Worm (Caenorhabditis elegans) whole organism, L4 larva: ENCODE measurements around the gene idhg-1.

Experiments used
- aha-1 ChIP-seq: fragments of 150-350 bp; peaks from one replicate; lab custom pipeline; 2014; ENCODE audit warnings: missing biosample characterization, missing genetic modification characterization
- ama-1 ChIP-seq: fragments of 150-350 bp; optimal IDR thresholded peaks from 2 replicates; lab custom pipeline; 2014; ENCODE audit warnings: inconsistent platforms, mixed read lengths
- ceh-82 ChIP-seq: sonication (generic microtip); optimal IDR thresholded peaks from 2 replicates; lab custom pipeline; 2017; ENCODE audit warnings: missing biosample characterization, missing genetic modification characterization
- fkh-10 ChIP-seq: fragments of 150-350 bp; optimal IDR thresholded peaks from 2 replicates; lab custom pipeline; 2014; ENCODE audit warnings: missing biosample characterization, missing genetic modification reagents, missing genetic modification characterization
- lin-13 ChIP-seq: fragments of 150-350 bp; optimal IDR thresholded peaks from 2 replicates; lab custom pipeline; 2014; ENCODE audit warnings: missing biosample characterization, missing genetic modification reagents, missing genetic modification characterization
- lin-39 ChIP-seq: fragments of 150-350 bp; optimal IDR thresholded peaks from 2 replicates; lab custom pipeline; 2014; ENCODE audit warnings: missing biosample characterization, missing genetic modification reagents, missing genetic modification characterization
- nhr-11 ChIP-seq: fragments of 150-350 bp; optimal IDR thresholded peaks from 2 replicates; lab custom pipeline; 2014; ENCODE audit warnings: missing biosample characterization, missing genetic modification characterization
- nhr-25 ChIP-seq: sonication (generic microtip); optimal IDR thresholded peaks from 2 replicates; lab custom pipeline; 2017; ENCODE audit warnings: missing genetic modification characterization, mild to moderate bottlenecking, missing compliant biosample characterization, antibody characterized with exemption, moderate library complexity, borderline replicate concordance; ENCODE audit not compliant: insufficient read depth
- nhr-76 ChIP-seq: fragments of 150-350 bp; optimal IDR thresholded peaks from 2 replicates; lab custom pipeline; 2014; ENCODE audit warnings: missing biosample characterization, missing genetic modification characterization
- pha-4 ChIP-seq, 2 experiments: fragments of 150-350 bp in 1 of 2; fragments of 200-800 bp in 1 of 2; sonication (Bioruptor generic) in 1 of 2; IDR thresholded peaks in 1 of 2; optimal IDR thresholded peaks in 1 of 2; 2 replicates each; pipeline versions ENCODE4 v1.3.6 to Lab custom; 2014 to 2022; ENCODE audit warnings: missing genetic modification characterization in 2 of 2, missing genetic modification reagents in 2 of 2, missing biosample characterization in 1 of 2, missing compliant biosample characterization in 1 of 2
- unc-39 ChIP-seq: sonication (generic microtip); optimal IDR thresholded peaks from 2 replicates; lab custom pipeline; 2017; ENCODE audit warnings: missing biosample characterization, missing genetic modification characterization
- zag-1 ChIP-seq: fragments of 150-350 bp; optimal IDR thresholded peaks from 2 replicates; lab custom pipeline; 2014; ENCODE audit warnings: missing biosample characterization, missing genetic modification characterization
- zfp-3 ChIP-seq: fragments of 200-800 bp; sonication (Bioruptor generic); conservative IDR thresholded peaks from 2 replicates; pipeline ENCODE4 v1.3.6; 2022; ENCODE audit warnings: missing genetic modification reagents, missing genetic modification characterization, missing compliant biosample characterization
- ztf-11 ChIP-seq: fragments of 150-350 bp; optimal IDR thresholded peaks from 2 replicates; lab custom pipeline; 2014; ENCODE audit warnings: missing biosample characterization, missing genetic modification characterization

- TF ChIP-seq aha-1 (tag; lab: Kevin White, UChicago), result no peak
- no peak for TF ChIP-seq nhr-11 (tag; lab: Kevin White, UChicago)
- no peak for TF ChIP-seq nhr-76 (tag; lab: Kevin White, UChicago)
- TF ChIP-seq unc-39, result no peak
- no peak for TF ChIP-seq pha-4 (GFP tag; IDR thresholded peaks at IDR 0.05; lab: Robert Waterston, UW)
- TF ChIP-seq pha-4 (tag; optimal IDR thresholded peaks at IDR 0.05; lab: Kevin White, UChicago), result peak; percentile 1
- no peak for TF ChIP-seq lin-13 (GFP tag; lab: Kevin White, UChicago)
- TF ChIP-seq ceh-82 (tag; lab: Kevin White, UChicago), result no peak
- TF ChIP-seq fkh-10 (GFP tag; lab: Kevin White, UChicago), result no peak
- TF ChIP-seq ztf-11 (tag; lab: Kevin White, UChicago), result no peak
- TF ChIP-seq zag-1 (tag; lab: Kevin White, UChicago), result no peak
- TF ChIP-seq lin-39, result no peak
- no peak for TF ChIP-seq nhr-25 (tag; lab: Kevin White, UChicago)
- no peak for TF ChIP-seq ama-1 (lab: Kevin White, UChicago)
- TF ChIP-seq zfp-3 (GFP tag; lab: Robert Waterston, UW), result no peak
Observed at ce11 chrIII:4578385-4578903, 9.8 kb downstream of the idhg-1 start, which contains the start of the genes sel-5 and wdr-48.
